Worm (Caenorhabditis elegans) whole organism, early embryonic: ENCODE data around the gene F26F2.4.

Experiments
- F13C5.2 ChIP-seq: sonication (generic microtip); optimal IDR thresholded peaks from 2 replicates; lab custom pipeline; 2017; ENCODE audit warnings: mild to moderate bottlenecking, missing genetic modification characterization, inconsistent platforms, missing compliant biosample characterization
- aly-1 ChIP-seq: sonication (generic microtip); optimal IDR thresholded peaks from 2 replicates; lab custom pipeline; 2016; ENCODE audit warnings: missing genetic modification characterization, missing compliant biosample characterization
- ama-1 ChIP-seq: fragments of 150-350 bp; optimal IDR thresholded peaks from 2 replicates; lab custom pipeline; 2014
- ceh-13 ChIP-seq: fragments of 200-800 bp; sonication (Bioruptor generic); optimal IDR thresholded peaks from 2 replicates; lab custom pipeline; 2018; ENCODE audit warnings: mild to moderate bottlenecking, missing genetic modification characterization, missing compliant biosample characterization
- pes-1 ChIP-seq: fragments of 200-800 bp; sonication (Bioruptor generic); IDR thresholded peaks from 2 replicates; pipeline ENCODE4 v1.3.6; 2022; ENCODE audit warnings: missing genetic modification reagents, missing genetic modification characterization, missing compliant biosample characterization
- sea-1 ChIP-seq: fragments of 200-800 bp; sonication (Bioruptor generic); conservative IDR thresholded peaks from 2 replicates; pipeline ENCODE4 v1.3.6; 2022; ENCODE audit warnings: missing genetic modification characterization, missing compliant biosample characterization
- tbx-37 ChIP-seq: fragments of 200-800 bp; sonication (Bioruptor generic); conservative IDR thresholded peaks from 2 replicates; pipeline ENCODE4 v1.3.6; 2022; ENCODE audit warnings: missing genetic modification reagents, missing genetic modification characterization, missing compliant biosample characterization
- tra-4 ChIP-seq: sonication (generic microtip); optimal IDR thresholded peaks from 2 replicates; lab custom pipeline; 2017; ENCODE audit warnings: missing genetic modification characterization, missing compliant biosample characterization

DNA sequence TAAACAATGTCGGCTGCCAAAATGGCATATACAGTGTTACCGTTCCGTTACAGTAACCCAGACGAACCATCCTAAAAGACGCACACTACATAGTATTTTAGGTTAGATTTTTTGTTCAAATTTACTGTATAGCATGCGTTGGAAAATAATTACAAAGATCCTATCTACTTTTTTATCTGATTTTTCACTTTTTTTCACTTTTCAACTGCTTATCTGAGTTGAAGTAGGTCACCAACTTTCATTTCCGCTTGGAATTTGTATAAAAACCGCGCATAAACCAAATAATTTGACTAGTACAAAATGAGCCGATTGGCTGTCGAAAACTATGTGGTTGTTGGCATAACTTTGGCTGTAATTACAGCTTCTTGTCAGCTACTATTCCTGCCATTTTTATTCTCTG is 30.7 kb downstream of the F26F2.4 start, which contains the start of gene col-163:
- TF ChIP-seq sea-1 (GFP tag; lab: Robert Waterston, UW): no peak
- no peak for TF ChIP-seq pes-1
- TF ChIP-seq aly-1 (tag; lab: Kevin White, UChicago): no peak
- no peak for TF ChIP-seq ceh-13 (GFP tag; lab: Kevin White, UChicago)
- TF ChIP-seq ama-1 (lab: Kevin White, UChicago): no peak
- no peak for TF ChIP-seq tbx-37 (GFP tag; lab: Robert Waterston, UW)
- no peak for TF ChIP-seq tra-4 (tag; lab: Kevin White, UChicago)
- TF ChIP-seq F13C5.2 (tag; lab: Kevin White, UChicago): no peak
